Worm (Caenorhabditis elegans) whole organism, L2 larva: ENCODE data around the gene F28C6.9.

ENCODE experiments used
- F13H6.1 ChIP-seq: sonication (generic microtip); optimal IDR thresholded peaks from 2 replicates; lab custom pipeline; 2016; ENCODE audit warnings: missing genetic modification characterization, missing compliant biosample characterization
- ama-1 ChIP-seq: fragments of 150-350 bp; optimal IDR thresholded peaks from 2 replicates; lab custom pipeline; 2018; ENCODE audit warnings: inconsistent platforms
- blmp-1 ChIP-seq: sonication (generic microtip); optimal IDR thresholded peaks from 2 replicates; lab custom pipeline; 2017; ENCODE audit warnings: missing genetic modification characterization, mild to moderate bottlenecking, missing compliant biosample characterization, antibody characterized with exemption, moderate library complexity; ENCODE audit not compliant: insufficient read depth
- mab-5 ChIP-seq: fragments of 150-350 bp; optimal IDR thresholded peaks from 2 replicates; lab custom pipeline; 2014; ENCODE audit warnings: missing biosample characterization, missing genetic modification characterization
- nhr-129 ChIP-seq: fragments of 150-350 bp; optimal IDR thresholded peaks from 2 replicates; lab custom pipeline; 2014; ENCODE audit warnings: missing biosample characterization, missing genetic modification characterization
- nhr-237 ChIP-seq: fragments of 150-350 bp; optimal IDR thresholded peaks from 2 replicates; lab custom pipeline; 2014; ENCODE audit warnings: missing biosample characterization, missing genetic modification characterization
- nhr-6 ChIP-seq: fragments of 150-350 bp; optimal IDR thresholded peaks from 2 replicates; lab custom pipeline; 2014; ENCODE audit warnings: missing biosample characterization, missing genetic modification characterization
- nhr-77 ChIP-seq: fragments of 150-350 bp; optimal IDR thresholded peaks from 2 replicates; lab custom pipeline; 2014; ENCODE audit warnings: missing biosample characterization, missing genetic modification characterization

ce11 chrII:8583035-8583434, 26.9 kb downstream of the F28C6.9 start:
- no peak for TF ChIP-seq ama-1 (lab: Kevin White, UChicago)
- TF ChIP-seq F13H6.1 (tag; lab: Kevin White, UChicago) = no peak
- TF ChIP-seq mab-5 (tag; lab: Kevin White, UChicago) = no peak
- no peak for TF ChIP-seq blmp-1 (tag; lab: Kevin White, UChicago)
- TF ChIP-seq nhr-6 (tag; lab: Kevin White, UChicago) = no peak
- TF ChIP-seq nhr-77 (tag; lab: Kevin White, UChicago) = no peak
- no peak for TF ChIP-seq nhr-237 (tag; lab: Kevin White, UChicago)
- no peak for TF ChIP-seq nhr-129
